Fruit fly (Drosophila melanogaster): Measurements from ENCODE around the gene CG12817.
A peak's percentile ranks its signal among the peaks of the same experiment; 100 is the strongest.

Gene CG12817

dm6 chr3R:10269921-10270431 is 45.5 kb upstream of the CG12817 start (continued):
- TF ChIP-seq CG3919 (GFP tag; optimal IDR thresholded peaks at IDR 0.05) (no peak), esn (GFP tag; optimal IDR thresholded peaks at IDR 0.05) (no peak), Hr4 (GFP tag; optimal IDR thresholded peaks at IDR 0.05) (no peak), Sox15 (GFP tag; optimal IDR thresholded peaks at IDR 0.05) (no peak), CG6854 (GFP tag; optimal IDR thresholded peaks at IDR 0.05) (no peak), CG31627 (GFP tag; optimal IDR thresholded peaks at IDR 0.05) (peak; percentile 21), CG8119 (GFP tag; IDR thresholded peaks at IDR 0.05) (no peak), CG11902 (GFP tag; optimal IDR thresholded peaks at IDR 0.05) (no peak), Hr38 (GFP tag; optimal IDR thresholded peaks at IDR 0.05) (no peak), CG4318 (GFP tag; optimal IDR thresholded peaks at IDR 0.05) (no peak), fd85E (GFP tag; optimal IDR thresholded peaks at IDR 0.05) (no peak), CG6163 (GFP tag; IDR thresholded peaks at IDR 0.05) (0 out of 3 replicates have a peak, but pooled peaks have one; percentile 32), CG3032 (tag; optimal IDR thresholded peaks at IDR 0.05) (peak; percentile 47), Eip78C (GFP tag) (peak; percentile 74), CG8319 (GFP tag; optimal IDR thresholded peaks at IDR 0.05) (no peak), spab (GFP tag; optimal IDR thresholded peaks at IDR 0.05) (no peak), CG10631 (GFP tag; optimal IDR thresholded peaks at IDR 0.05) (peak; percentile 40), salr (GFP tag; optimal IDR thresholded peaks at IDR 0.05) (no peak), CG11762 (GFP tag; optimal IDR thresholded peaks at IDR 0.05; ENCODE audit: insufficient read depth) (no peak), Ets96B (tag; optimal IDR thresholded peaks at IDR 0.05) (peak; percentile 59)

dm6 chr3R:10268865-10269442 is 44.4 kb upstream of the CG12817 start:
- peak; percentile 78 for TF ChIP-seq CG3919 (GFP tag; optimal IDR thresholded peaks at IDR 0.05)
- peak; percentile 58 for TF ChIP-seq CG6276 (GFP tag; optimal IDR thresholded peaks at IDR 0.05)
- TF ChIP-seq fkh (GFP tag; optimal IDR thresholded peaks at IDR 0.05): peak; percentile 26
- TF ChIP-seq CG32006 (GFP tag; optimal IDR thresholded peaks at IDR 0.05): peak; percentile 66
- peak; percentile 16 for TF ChIP-seq dac (GFP tag; optimal IDR thresholded peaks at IDR 0.05)
- TF ChIP-seq achi (GFP tag; optimal IDR thresholded peaks at IDR 0.05): peak; percentile 75
- TF ChIP-seq CG6808 (GFP tag; optimal IDR thresholded peaks at IDR 0.05): peak; percentile 39
- TF ChIP-seq lz (GFP tag; optimal IDR thresholded peaks at IDR 0.05): peak; percentile 89
- TF ChIP-seq fd59A (GFP tag; optimal IDR thresholded peaks at IDR 0.05): peak; percentile 40
- peak; percentile 66 for TF ChIP-seq CG10631 (GFP tag; optimal IDR thresholded peaks at IDR 0.05)
- TF ChIP-seq topi (GFP tag; optimal IDR thresholded peaks at IDR 0.05): peak; percentile 91
- peak; percentile 89 for TF ChIP-seq CG6163 (GFP tag; IDR thresholded peaks at IDR 0.05)
- TF ChIP-seq CG34406 (GFP tag; optimal IDR thresholded peaks at IDR 0.05): peak; percentile 79
- TF ChIP-seq CG1621 (tag; optimal IDR thresholded peaks at IDR 0.05): peak; percentile 34
- peak; percentile 30 for TF ChIP-seq CG6854 (GFP tag; optimal IDR thresholded peaks at IDR 0.05)
- peak; percentile 81 for TF ChIP-seq Sox14 (GFP tag; optimal IDR thresholded peaks at IDR 0.05)
- peak; percentile 91 for TF ChIP-seq eg (GFP tag; IDR thresholded peaks at IDR 0.05)
- TF ChIP-seq CG7368 (GFP tag; optimal IDR thresholded peaks at IDR 0.05): peak; percentile 73
- TF ChIP-seq fd85E (GFP tag; optimal IDR thresholded peaks at IDR 0.05): peak; percentile 4
- TF ChIP-seq Sox102F (GFP tag; optimal IDR thresholded peaks at IDR 0.05): peak; percentile 86
- no peak for TF ChIP-seq Hr38 (GFP tag; optimal IDR thresholded peaks at IDR 0.05)
- TF ChIP-seq Ets96B (tag; optimal IDR thresholded peaks at IDR 0.05): peak; percentile 52
- TF ChIP-seq spab (GFP tag; optimal IDR thresholded peaks at IDR 0.05): peak; percentile 41
- peak; percentile 81 for TF ChIP-seq CG8119 (GFP tag; IDR thresholded peaks at IDR 0.05)
- TF ChIP-seq Hr39 (GFP tag; optimal IDR thresholded peaks at IDR 0.05): peak; percentile 94
- TF ChIP-seq Sox15 (GFP tag; optimal IDR thresholded peaks at IDR 0.05): peak; percentile 60
- TF ChIP-seq Eip78C (GFP tag): peak; percentile 91
- TF ChIP-seq dsx (GFP tag; optimal IDR thresholded peaks at IDR 0.05; ENCODE audit: poor library complexity, severe bottlenecking): peak; percentile 13
- peak in 1 of 2 experiments; percentile 6 for TF ChIP-seq ss (GFP tag; optimal IDR thresholded peaks at IDR 0.05)
- TF ChIP-seq Smox (GFP tag; optimal IDR thresholded peaks at IDR 0.05): peak; percentile 83
- TF ChIP-seq Gug (GFP tag; IDR thresholded peaks at IDR 0.05): peak; percentile 80
- TF ChIP-seq vri (GFP tag; optimal IDR thresholded peaks at IDR 0.05): peak; percentile 60
- TF ChIP-seq CG6792 (GFP tag; optimal IDR thresholded peaks at IDR 0.05): peak; percentile 74
- peak; percentile 72 for TF ChIP-seq Eip75B (GFP tag; optimal IDR thresholded peaks at IDR 0.05)
- TF ChIP-seq CG11762 (GFP tag; optimal IDR thresholded peaks at IDR 0.05; ENCODE audit: insufficient read depth): peak; percentile 72
- peak; percentile 61 for TF ChIP-seq CG10669 (GFP tag; optimal IDR thresholded peaks at IDR 0.05)
- TF ChIP-seq salr (GFP tag; optimal IDR thresholded peaks at IDR 0.05): no peak
- TF ChIP-seq cyc (GFP tag; optimal IDR thresholded peaks at IDR 0.05): peak; percentile 94
- peak; percentile 66 for TF ChIP-seq CG8632 (GFP tag; optimal IDR thresholded peaks at IDR 0.05)
- peak; percentile 85 for TF ChIP-seq Ets21C (GFP tag; optimal IDR thresholded peaks at IDR 0.05)
